Fruit fly (Drosophila melanogaster): ENCODE measurements around the gene hog.
A peak's percentile ranks its signal among the peaks of the same experiment; 100 is the strongest.

The hog gene

DNA sequence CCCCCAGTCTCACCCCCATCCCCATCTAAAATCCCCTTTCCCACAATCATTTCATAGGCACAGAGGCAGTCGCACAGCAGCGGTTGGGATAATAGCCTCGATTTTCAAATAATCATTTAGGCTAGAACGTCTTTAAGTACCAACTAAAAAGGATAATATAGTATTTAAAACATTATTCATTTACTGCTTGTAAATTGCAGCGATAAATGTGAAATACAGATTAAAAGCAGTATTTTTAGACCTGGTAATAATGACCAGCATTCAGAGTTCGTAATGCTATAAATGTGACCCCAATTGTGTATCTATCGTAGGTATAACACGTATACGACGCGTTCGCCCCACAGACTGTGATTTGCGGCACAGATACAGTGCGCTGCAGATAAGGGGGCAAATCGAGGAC lies 8.8 kb upstream of the hog start:
- TF ChIP-seq toe (GFP tag; optimal IDR thresholded peaks at IDR 0.05) (no peak), Mnt (GFP tag; optimal IDR thresholded peaks at IDR 0.05) (no peak), CG33017 (tag; optimal IDR thresholded peaks at IDR 0.05) (no peak), CG7045 (GFP tag; optimal IDR thresholded peaks at IDR 0.05) (no peak), tj (GFP tag; optimal IDR thresholded peaks at IDR 0.05) (no peak), Hr96 (GFP tag; optimal IDR thresholded peaks at IDR 0.05) (no peak), CG5204 (GFP tag; optimal IDR thresholded peaks at IDR 0.05) (no peak), CG14711 (tag; optimal IDR thresholded peaks at IDR 0.05) (no peak), cic (GFP tag; optimal IDR thresholded peaks at IDR 0.05) (no peak), kay (GFP tag; ENCODE audit: borderline replicate concordance) (no peak), CG11617 (GFP tag; optimal IDR thresholded peaks at IDR 0.05) (no peak), cnc (optimal IDR thresholded peaks at IDR 0.05) (no peak), bab1 (GFP tag; optimal IDR thresholded peaks at IDR 0.05) (no peak)

DNA sequence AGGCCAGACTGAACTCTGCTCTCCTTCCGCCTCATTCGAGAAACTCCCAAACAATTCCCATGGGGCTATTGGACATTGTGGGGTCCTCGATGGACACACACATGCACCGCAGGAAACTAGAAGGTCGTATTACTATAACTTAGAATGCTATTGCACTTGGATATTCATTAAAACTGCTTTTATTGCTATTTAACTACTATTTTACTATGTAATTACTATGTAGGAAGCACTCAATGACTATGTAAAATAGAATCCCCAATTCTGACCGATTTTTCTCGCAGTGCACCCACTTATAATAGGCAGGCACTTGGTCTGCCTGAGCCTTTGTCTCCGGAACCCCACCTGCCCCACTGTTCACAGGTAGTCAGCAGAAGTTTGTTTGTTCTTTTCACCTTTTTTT lies 6.3 kb upstream of the hog start:
- no peak for TF ChIP-seq bab1 (GFP tag; optimal IDR thresholded peaks at IDR 0.05)
- TF ChIP-seq CG7045 (GFP tag; optimal IDR thresholded peaks at IDR 0.05), result no peak
- TF ChIP-seq CG11617 (GFP tag; optimal IDR thresholded peaks at IDR 0.05), result no peak
- no peak for TF ChIP-seq cic (GFP tag; optimal IDR thresholded peaks at IDR 0.05)
- TF ChIP-seq pad (GFP tag; optimal IDR thresholded peaks at IDR 0.05), result no peak
- no peak for TF ChIP-seq tj (GFP tag; optimal IDR thresholded peaks at IDR 0.05)
- TF ChIP-seq CG5204 (GFP tag; optimal IDR thresholded peaks at IDR 0.05), result no peak
- TF ChIP-seq ovo (GFP tag; optimal IDR thresholded peaks at IDR 0.05), result no peak
- TF ChIP-seq CG12768 (GFP tag; optimal IDR thresholded peaks at IDR 0.05), result no peak
- TF ChIP-seq toe (GFP tag; optimal IDR thresholded peaks at IDR 0.05), result no peak
- no peak for TF ChIP-seq kay (GFP tag; ENCODE audit: borderline replicate concordance)
- TF ChIP-seq CG7101 (tag; optimal IDR thresholded peaks at IDR 0.05), result no peak
- TF ChIP-seq CG33017 (tag; optimal IDR thresholded peaks at IDR 0.05), result no peak
- TF ChIP-seq Clk (GFP tag; optimal IDR thresholded peaks at IDR 0.05), result no peak
- no peak for TF ChIP-seq Hr96 (GFP tag; optimal IDR thresholded peaks at IDR 0.05)
- no peak for TF ChIP-seq Crg-1 (GFP tag; optimal IDR thresholded peaks at IDR 0.05)
- TF ChIP-seq CG1620 (GFP tag; optimal IDR thresholded peaks at IDR 0.05), result no peak
- no peak for TF ChIP-seq cnc (optimal IDR thresholded peaks at IDR 0.05)

DNA sequence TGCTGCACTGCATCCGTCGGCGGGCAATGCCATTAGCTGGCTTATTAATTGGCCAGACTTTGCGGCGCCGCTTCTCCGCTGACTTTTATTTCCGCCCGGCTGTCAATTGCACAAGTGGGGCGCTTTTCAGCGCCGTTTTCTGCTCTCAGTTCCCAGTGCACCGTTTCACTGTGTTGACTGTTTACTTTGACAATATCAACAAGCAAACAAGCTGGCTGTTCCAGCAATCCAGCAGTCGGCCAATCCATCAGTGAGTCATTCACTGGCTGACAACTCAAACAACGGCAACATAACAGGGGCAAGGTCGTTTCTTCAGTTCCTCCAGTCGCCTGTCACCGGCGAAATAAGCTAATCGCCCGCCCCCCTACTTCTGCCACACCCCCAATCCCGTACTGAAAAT lies 1.5 kb downstream of the hog start:
- TF ChIP-seq Crg-1 (GFP tag; optimal IDR thresholded peaks at IDR 0.05), result peak; percentile 14
- no peak for TF ChIP-seq bab1 (GFP tag; optimal IDR thresholded peaks at IDR 0.05)
- no peak for TF ChIP-seq CG33017 (tag; optimal IDR thresholded peaks at IDR 0.05)
- no peak for TF ChIP-seq toe (GFP tag; optimal IDR thresholded peaks at IDR 0.05)
- TF ChIP-seq CG7045 (GFP tag; optimal IDR thresholded peaks at IDR 0.05), result peak; percentile 53
- no peak for TF ChIP-seq CG11617 (GFP tag; optimal IDR thresholded peaks at IDR 0.05)
- peak; percentile 22 for TF ChIP-seq CG7101 (tag; optimal IDR thresholded peaks at IDR 0.05)
- no peak for TF ChIP-seq tj (GFP tag; optimal IDR thresholded peaks at IDR 0.05)

DNA sequence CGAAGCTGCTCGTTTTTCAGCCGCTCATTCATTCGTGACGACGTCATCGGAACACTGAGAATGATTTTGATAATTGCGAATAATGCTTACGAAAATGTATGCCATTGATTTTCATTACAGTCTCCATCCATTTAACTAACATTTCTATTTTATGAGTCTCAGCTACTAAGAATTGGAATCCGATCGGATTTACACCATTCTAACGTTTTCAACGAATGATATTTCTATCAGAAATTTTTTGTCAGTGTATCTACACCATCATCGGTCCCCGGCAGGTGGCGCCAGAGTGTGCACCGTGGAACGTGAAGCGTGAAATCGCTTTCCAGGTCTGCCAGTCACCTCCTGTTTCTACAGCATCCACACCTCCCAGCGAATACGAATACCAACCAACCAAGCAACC lies 3.6 kb downstream of the hog start:
- TF ChIP-seq cic (GFP tag; optimal IDR thresholded peaks at IDR 0.05), result no peak
- no peak for TF ChIP-seq bab1 (GFP tag; optimal IDR thresholded peaks at IDR 0.05)
- TF ChIP-seq Clk (GFP tag; optimal IDR thresholded peaks at IDR 0.05), result no peak
- no peak for TF ChIP-seq CG33017 (tag; optimal IDR thresholded peaks at IDR 0.05)
- no peak for TF ChIP-seq cnc (optimal IDR thresholded peaks at IDR 0.05)
- TF ChIP-seq CG12768 (GFP tag; optimal IDR thresholded peaks at IDR 0.05), result no peak
- TF ChIP-seq CG7045 (GFP tag; optimal IDR thresholded peaks at IDR 0.05), result no peak
- TF ChIP-seq CG5204 (GFP tag; optimal IDR thresholded peaks at IDR 0.05), result no peak
- no peak for TF ChIP-seq ovo (GFP tag; optimal IDR thresholded peaks at IDR 0.05)
- no peak for TF ChIP-seq CG7101 (tag; optimal IDR thresholded peaks at IDR 0.05)
- no peak for TF ChIP-seq kay (GFP tag; ENCODE audit: borderline replicate concordance)
- no peak for TF ChIP-seq Mnt (GFP tag; optimal IDR thresholded peaks at IDR 0.05)
- no peak for TF ChIP-seq Hr96 (GFP tag; optimal IDR thresholded peaks at IDR 0.05)

DNA sequence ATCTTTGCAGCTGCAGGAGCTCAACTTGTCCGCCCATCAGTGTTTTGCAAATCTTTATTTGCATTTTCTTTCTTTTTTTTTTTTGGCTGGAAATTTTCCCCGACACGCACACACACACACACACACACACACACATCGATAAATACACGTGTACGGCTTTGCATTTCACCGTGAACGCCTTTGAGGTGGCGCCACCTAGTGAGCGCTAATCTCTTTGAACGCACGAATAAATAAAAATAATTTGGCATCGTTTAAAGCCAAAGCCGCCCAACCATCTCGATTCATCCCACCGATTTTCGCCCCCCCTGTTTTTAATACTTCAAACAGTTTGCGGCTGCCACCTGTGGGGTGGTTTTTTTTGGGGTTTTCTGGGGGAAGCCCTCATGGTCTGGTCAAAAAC lies 6.3 kb downstream of the hog start:
- TF ChIP-seq Clk (GFP tag; optimal IDR thresholded peaks at IDR 0.05) (no peak), CG11617 (GFP tag; optimal IDR thresholded peaks at IDR 0.05) (no peak), tj (GFP tag; optimal IDR thresholded peaks at IDR 0.05) (no peak), cnc (optimal IDR thresholded peaks at IDR 0.05) (no peak), CG33017 (tag; optimal IDR thresholded peaks at IDR 0.05) (no peak), toe (GFP tag; optimal IDR thresholded peaks at IDR 0.05) (no peak), Hr96 (GFP tag; optimal IDR thresholded peaks at IDR 0.05) (no peak), kay (GFP tag; ENCODE audit: borderline replicate concordance) (no peak), Mnt (GFP tag; optimal IDR thresholded peaks at IDR 0.05) (no peak), CG14711 (tag; optimal IDR thresholded peaks at IDR 0.05) (no peak), ovo (GFP tag; optimal IDR thresholded peaks at IDR 0.05) (no peak)

DNA sequence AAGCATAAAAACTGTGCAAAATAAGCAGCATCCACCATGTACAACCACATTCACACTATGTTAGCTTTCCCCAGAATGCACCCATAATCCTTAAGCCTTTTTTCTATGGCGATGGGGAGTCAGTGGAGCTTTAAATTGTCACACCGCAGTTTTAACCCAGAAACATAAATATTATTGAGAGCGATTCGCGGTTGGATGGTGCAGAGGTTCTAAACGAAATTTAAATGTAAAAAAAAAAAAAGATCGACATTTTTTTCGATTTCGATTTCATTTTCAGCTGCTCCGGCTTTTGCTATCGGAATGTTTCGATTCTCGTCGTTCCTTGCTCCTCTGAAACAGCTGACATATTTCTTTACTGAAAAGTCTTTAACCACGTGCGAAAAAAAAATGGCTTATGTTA lies 16.7 kb downstream of the hog start, which contains the start of gene CG43088:
CG43088 (plus strand) TSS at position 301 of the 400 bp plus-strand sequence.
- TF ChIP-seq CG7101 (tag; optimal IDR thresholded peaks at IDR 0.05) (no peak), cnc (optimal IDR thresholded peaks at IDR 0.05) (no peak), CG11617 (GFP tag; optimal IDR thresholded peaks at IDR 0.05) (no peak), pad (GFP tag; optimal IDR thresholded peaks at IDR 0.05) (no peak), cic (GFP tag; optimal IDR thresholded peaks at IDR 0.05) (no peak), CG14711 (tag; optimal IDR thresholded peaks at IDR 0.05) (no peak), kay (GFP tag; ENCODE audit: borderline replicate concordance) (no peak), CG7045 (GFP tag; optimal IDR thresholded peaks at IDR 0.05) (no peak), bab1 (GFP tag; optimal IDR thresholded peaks at IDR 0.05) (no peak), CG33017 (tag; optimal IDR thresholded peaks at IDR 0.05) (no peak), ovo (GFP tag; optimal IDR thresholded peaks at IDR 0.05) (no peak), toe (GFP tag; optimal IDR thresholded peaks at IDR 0.05) (no peak), Crg-1 (GFP tag; optimal IDR thresholded peaks at IDR 0.05) (no peak), Mnt (GFP tag; optimal IDR thresholded peaks at IDR 0.05) (no peak), Clk (GFP tag; optimal IDR thresholded peaks at IDR 0.05) (no peak), Hr96 (GFP tag; optimal IDR thresholded peaks at IDR 0.05) (no peak), CG5204 (GFP tag; optimal IDR thresholded peaks at IDR 0.05) (no peak), CG1620 (GFP tag; optimal IDR thresholded peaks at IDR 0.05) (no peak)
